Worm (Caenorhabditis elegans): ENCODE measurements around the gene puf-9.

The puf-9 gene

DNA sequence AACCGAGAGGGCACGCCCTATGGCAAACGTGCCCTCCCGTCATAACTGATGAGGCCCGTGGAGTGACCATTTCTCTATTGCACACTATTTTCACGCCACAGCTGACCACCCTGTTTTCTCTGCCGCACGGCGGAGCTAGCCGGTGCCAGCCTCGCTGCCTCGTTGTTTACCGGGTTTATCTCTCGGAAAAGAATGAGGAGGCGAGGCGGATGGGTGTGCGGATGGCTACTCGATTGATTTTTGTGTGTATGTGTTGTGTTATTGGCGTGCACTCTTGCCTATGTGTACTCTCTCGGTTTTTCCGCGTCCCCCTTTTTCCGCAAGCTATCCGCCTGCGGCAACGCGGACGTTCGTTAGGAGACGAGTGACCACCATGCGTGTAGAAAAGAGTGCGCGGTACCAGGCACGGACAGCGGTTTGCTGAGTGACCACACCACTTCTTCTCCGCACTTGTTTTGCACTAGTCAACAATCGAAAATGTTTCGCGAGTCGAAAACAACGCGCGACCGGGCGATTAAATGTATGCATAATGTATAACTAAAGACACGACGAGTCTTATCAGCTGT lies 29.3 kb upstream of the puf-9 start:
- TF ChIP-seq attf-5 (GFP tag; optimal IDR thresholded peaks at IDR 0.05) (peak; percentile 8), zfh-2 (GFP tag; conservative IDR thresholded peaks at IDR 0.05) (peak; percentile 93), rcor-1 (GFP tag; IDR thresholded peaks at IDR 0.05) (0 out of 2 replicates have a peak, but pooled peaks have one; percentile 6), C06A6.2 (GFP tag; conservative IDR thresholded peaks at IDR 0.05) (no peak), mes-4 (tag; optimal IDR thresholded peaks at IDR 0.05) (no peak), F37B4.10 (GFP tag; IDR thresholded peaks at IDR 0.05) (0 out of 2 replicates have a peak, but pooled peaks have one; percentile 79), snpc-3.4 (tag; optimal IDR thresholded peaks at IDR 0.05) (no peak), hsf-1 (GFP tag; IDR thresholded peaks at IDR 0.05) (no peak; the same call in 1 of the 2 replicates), lin-40 (tag; optimal IDR thresholded peaks at IDR 0.05) (peak; percentile 17), Y56A3A.18 (GFP tag; IDR thresholded peaks at IDR 0.05) (no peak), somi-1 (GFP tag; optimal IDR thresholded peaks at IDR 0.05) (peak; percentile 31), let-526 (GFP tag; IDR thresholded peaks at IDR 0.05) (0 out of 2 replicates have a peak, but pooled peaks have one; percentile 15), K12H6.12 (tag; optimal IDR thresholded peaks at IDR 0.05) (peak; percentile 67), akir-1 (GFP tag; optimal IDR thresholded peaks at IDR 0.05) (no peak), chd-7 (tag; optimal IDR thresholded peaks at IDR 0.05) (peak; percentile 42), K11D2.4 (GFP tag; IDR thresholded peaks at IDR 0.05) (no peak), lin-35 (GFP tag; optimal IDR thresholded peaks at IDR 0.05) (no peak), zim-3 (tag; optimal IDR thresholded peaks at IDR 0.05) (peak; percentile 46), lsy-27 (tag; optimal IDR thresholded peaks at IDR 0.05; ENCODE audit: borderline replicate concordance, insufficient read depth) (no peak), hmg-1.2 (GFP tag; IDR thresholded peaks at IDR 0.05) (peak; percentile 39; the same call in 1 of the 2 replicates), egl-18 (GFP tag; IDR thresholded peaks at IDR 0.05) (0 out of 2 replicates have a peak, but pooled peaks have one; percentile 25)

DNA sequence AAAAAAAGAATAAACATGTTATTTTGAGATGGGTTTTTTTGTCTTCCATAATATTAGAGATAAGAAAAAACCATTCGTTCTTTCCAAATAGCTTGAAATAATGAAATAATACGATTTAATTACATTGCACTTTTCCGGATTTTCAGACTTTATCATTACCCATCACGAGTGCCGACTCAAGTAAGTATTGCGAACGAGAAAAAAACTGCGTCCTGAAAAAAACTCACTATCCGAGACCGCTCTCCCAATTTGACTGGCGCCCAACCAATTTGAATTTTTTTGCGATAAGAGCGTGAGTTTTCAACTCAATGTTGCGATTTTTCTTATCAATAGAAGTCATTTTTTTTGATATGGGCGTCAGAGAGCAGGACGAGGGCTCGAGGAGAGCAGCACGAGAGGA lies 28.4 kb upstream of the puf-9 start:
- TF ChIP-seq F52B5.7 (tag; optimal IDR thresholded peaks at IDR 0.05) (no peak), ztf-28 (GFP tag; IDR thresholded peaks at IDR 0.05) (no peak), C17E4.6 (GFP tag; IDR thresholded peaks at IDR 0.05) (no peak), atf-7 (tag; optimal IDR thresholded peaks at IDR 0.05) (peak; percentile 10), unc-62 (GFP tag; optimal IDR thresholded peaks at IDR 0.05) (peak; percentile 59), pha-4 (tag; optimal IDR thresholded peaks at IDR 0.05) (peak; percentile 40), B0336.3 (GFP tag; IDR thresholded peaks at IDR 0.05) (peak; percentile 24; the same call in 1 of the 2 replicates), attf-3 (GFP tag; conservative IDR thresholded peaks at IDR 0.05) (no peak), ztf-22 (GFP tag; optimal IDR thresholded peaks at IDR 0.05) (no peak), Y79H2A.3 (GFP tag; conservative IDR thresholded peaks at IDR 0.05) (no peak), hlh-12 (tag; optimal IDR thresholded peaks at IDR 0.05) (no peak), D2030.7 (GFP tag; IDR thresholded peaks at IDR 0.05) (no peak), die-1 (tag; optimal IDR thresholded peaks at IDR 0.05) (no peak), Y95B8A.8 (GFP tag; IDR thresholded peaks at IDR 0.05) (no peak), F39B2.1 (GFP tag; IDR thresholded peaks at IDR 0.05) (no peak), ztf-25 (GFP tag; IDR thresholded peaks at IDR 0.05) (no peak), lag-1 (GFP tag; IDR thresholded peaks at IDR 0.05) (no peak), him-1 (tag; optimal IDR thresholded peaks at IDR 0.05) (no peak), hmg-1.2 (GFP tag; IDR thresholded peaks at IDR 0.05) (peak; percentile 13; the same call in 1 of the 2 replicates), dox-1 (GFP tag; IDR thresholded peaks at IDR 0.05) (peak; percentile 53), egl-44 (GFP tag; IDR thresholded peaks at IDR 0.05) (no peak), nhr-90 (tag; optimal IDR thresholded peaks at IDR 0.05) (no peak), rpc-1 (optimal IDR thresholded peaks at IDR 0.05) (no peak), rpc-1 (tag; optimal IDR thresholded peaks at IDR 0.05) (no peak), mxl-1 (tag; optimal IDR thresholded peaks at IDR 0.05) (no peak), gei-17 (GFP tag; optimal IDR thresholded peaks at IDR 0.05) (no peak), ets-4 (GFP tag; optimal IDR thresholded peaks at IDR 0.05) (peak; percentile 86), lin-35 (GFP tag; optimal IDR thresholded peaks at IDR 0.05) (no peak), F49E8.2 (tag; optimal IDR thresholded peaks at IDR 0.05; ENCODE audit: insufficient read depth) (no peak), attf-6 (GFP tag; IDR thresholded peaks at IDR 0.05) (no peak)
